Worm (Caenorhabditis elegans): Measurements from ENCODE around the gene ZK813.3.

The ZK813.3 gene

ce11 chrX:3403195-3403594 lies 38.4 kb upstream of the ZK813.3 start, which contains the start of gene vit-5:
Gene vit-5, plus strand, starts transcription at chrX:3403471.
- TF ChIP-seq ztf-4 (tag; optimal IDR thresholded peaks at IDR 0.05) (no peak), elt-3 (tag; optimal IDR thresholded peaks at IDR 0.05) (no peak), ama-1 (optimal IDR thresholded peaks at IDR 0.05) (no peak)

DNA sequence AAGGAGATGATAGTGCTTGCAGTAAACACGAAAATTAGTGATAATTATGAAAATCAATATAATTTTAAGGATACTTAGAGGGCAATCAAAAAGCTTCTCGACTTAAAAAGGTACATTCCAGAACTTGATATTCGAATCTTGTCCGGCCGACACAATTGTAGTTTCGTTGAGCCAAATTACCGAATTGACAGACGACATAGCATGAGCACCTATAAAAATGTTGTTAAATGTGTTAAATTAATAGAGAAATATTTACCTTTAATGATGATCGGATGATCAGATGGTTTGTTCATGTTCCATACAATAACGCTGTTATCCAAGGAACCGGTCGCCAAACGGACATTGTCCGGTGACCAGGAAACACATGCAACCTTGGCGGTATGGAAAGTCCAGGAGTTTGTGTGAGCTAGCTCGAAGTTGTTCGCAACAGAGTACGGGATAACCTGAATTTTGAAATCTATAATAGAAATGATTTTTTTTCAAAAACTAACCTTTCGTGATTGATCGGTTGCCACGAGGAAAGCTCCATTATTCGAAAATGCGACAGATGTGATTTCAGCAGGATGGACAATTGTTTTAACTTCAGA lies 32.8 kb upstream of the ZK813.3 start:
- TF ChIP-seq nhr-237 (tag; optimal IDR thresholded peaks at IDR 0.05) (no peak), hmg-11 (tag; optimal IDR thresholded peaks at IDR 0.05) (no peak), elt-1 (tag; optimal IDR thresholded peaks at IDR 0.05) (no peak), ceh-82 (tag; optimal IDR thresholded peaks at IDR 0.05) (no peak), lin-39 (tag; optimal IDR thresholded peaks at IDR 0.05) (no peak), mml-1 (tag; optimal IDR thresholded peaks at IDR 0.05) (no peak), nhr-43 (tag; optimal IDR thresholded peaks at IDR 0.05; ENCODE audit: poor library complexity, severe bottlenecking) (no peak), ceh-9 (tag; optimal IDR thresholded peaks at IDR 0.05) (no peak), ama-1 (optimal IDR thresholded peaks at IDR 0.05) (no peak), nhr-77 (tag; optimal IDR thresholded peaks at IDR 0.05) (no peak), skn-1 (tag; optimal IDR thresholded peaks at IDR 0.05) (no peak), zag-1 (tag; optimal IDR thresholded peaks at IDR 0.05) (no peak), ZK546.5 (tag; optimal IDR thresholded peaks at IDR 0.05) (no peak), lin-15B (tag; optimal IDR thresholded peaks at IDR 0.05) (no peak)

DNA sequence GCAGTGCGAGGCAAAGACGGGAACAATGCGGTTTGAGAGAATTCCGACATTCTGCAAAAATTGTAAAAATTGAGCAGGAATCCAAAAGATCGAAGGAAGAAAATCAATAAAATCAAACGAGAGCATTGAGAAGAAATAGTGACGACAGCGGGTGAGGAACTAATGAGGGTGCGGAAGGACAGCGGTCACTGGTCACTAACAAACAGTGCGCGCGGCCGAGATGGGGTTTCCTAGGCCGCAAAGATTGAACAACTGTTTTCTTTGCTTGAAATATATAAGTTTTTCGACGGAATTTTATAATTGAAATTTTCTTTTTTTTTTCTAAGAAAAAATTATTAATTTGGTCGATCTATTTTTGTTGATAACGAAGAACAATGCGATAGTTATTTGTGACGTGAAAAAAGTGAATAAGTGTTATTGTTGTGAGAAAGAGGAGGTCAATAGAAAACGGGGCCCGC lies 30.0 kb upstream of the ZK813.3 start, which contains the start of gene unc-78:
TSS of gene unc-78 (minus strand) at position 51 of the 458 bp plus-strand sequence.
- no peak for TF ChIP-seq ztf-11 (tag; optimal IDR thresholded peaks at IDR 0.05)
- peak; percentile 16 for TF ChIP-seq pha-4 (tag; optimal IDR thresholded peaks at IDR 0.05)
- peak; percentile 0 for TF ChIP-seq elt-2 (tag; optimal IDR thresholded peaks at IDR 0.05)
- no peak for TF ChIP-seq fkh-10 (GFP tag; optimal IDR thresholded peaks at IDR 0.05)
- peak; percentile 31 for TF ChIP-seq pqm-1 (tag; optimal IDR thresholded peaks at IDR 0.05)

DNA sequence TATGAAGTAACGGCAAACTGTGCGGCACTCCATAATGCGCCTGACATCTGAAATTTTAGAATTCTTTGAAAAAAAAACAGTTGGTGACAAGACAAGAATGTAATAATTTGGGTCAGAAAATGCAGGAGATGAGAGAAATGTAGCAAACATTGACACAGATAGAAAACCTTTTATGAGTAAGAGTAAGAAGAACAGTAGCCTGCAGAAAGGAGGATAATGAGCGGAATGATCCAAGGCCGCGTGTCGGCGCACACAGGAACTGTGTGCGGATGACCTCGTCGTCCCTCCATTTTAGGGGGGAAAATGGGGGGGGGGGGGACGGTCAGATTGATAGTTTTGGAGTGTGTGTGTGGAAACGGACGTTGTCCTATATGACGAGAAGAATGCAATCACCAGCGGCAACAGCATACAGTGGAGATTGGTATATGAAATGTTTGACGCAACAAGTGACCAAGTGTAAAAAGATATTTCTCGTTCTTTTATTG lies 26.9 kb upstream of the ZK813.3 start, which contains the start of gene dhs-27:
TSS of gene dhs-27 (minus strand) at position 51 of the 485 bp plus-strand sequence.
- TF ChIP-seq ama-1 (optimal IDR thresholded peaks at IDR 0.05) = no peak
- TF ChIP-seq elt-1 (tag; optimal IDR thresholded peaks at IDR 0.05) = no peak
- TF ChIP-seq pqm-1 (tag; optimal IDR thresholded peaks at IDR 0.05) = no peak
- no peak for TF ChIP-seq nhr-43 (tag; optimal IDR thresholded peaks at IDR 0.05; ENCODE audit: poor library complexity, severe bottlenecking)
- TF ChIP-seq nhr-23 (tag; optimal IDR thresholded peaks at IDR 0.05) = peak; percentile 60
- TF ChIP-seq nhr-25 (tag; optimal IDR thresholded peaks at IDR 0.05) = peak; percentile 59

DNA sequence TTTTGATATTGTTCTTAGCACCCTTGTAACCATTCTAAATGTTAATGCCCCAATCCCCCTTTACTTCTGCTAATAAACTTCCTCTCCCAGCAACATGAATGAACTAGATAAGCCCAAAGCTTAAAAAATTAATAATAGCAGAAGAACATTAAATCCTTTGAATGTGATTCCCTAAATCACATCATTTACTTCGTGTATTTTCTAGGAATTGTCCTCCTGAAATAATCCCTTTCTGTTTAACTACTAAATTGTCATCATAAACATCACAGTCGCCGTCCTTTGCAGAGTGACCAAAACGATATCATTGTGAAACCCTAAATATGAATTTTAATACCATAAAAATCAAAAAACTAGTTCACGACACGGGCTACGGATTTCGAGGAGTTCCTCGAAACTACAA lies 25.6 kb upstream of the ZK813.3 start:
- TF ChIP-seq ceh-16 (tag; optimal IDR thresholded peaks at IDR 0.05) (no peak), elt-3 (tag; optimal IDR thresholded peaks at IDR 0.05) (no peak), ztf-4 (tag; optimal IDR thresholded peaks at IDR 0.05) (no peak), ztf-11 (tag; optimal IDR thresholded peaks at IDR 0.05) (no peak), ceh-82 (tag; optimal IDR thresholded peaks at IDR 0.05) (no peak)

DNA sequence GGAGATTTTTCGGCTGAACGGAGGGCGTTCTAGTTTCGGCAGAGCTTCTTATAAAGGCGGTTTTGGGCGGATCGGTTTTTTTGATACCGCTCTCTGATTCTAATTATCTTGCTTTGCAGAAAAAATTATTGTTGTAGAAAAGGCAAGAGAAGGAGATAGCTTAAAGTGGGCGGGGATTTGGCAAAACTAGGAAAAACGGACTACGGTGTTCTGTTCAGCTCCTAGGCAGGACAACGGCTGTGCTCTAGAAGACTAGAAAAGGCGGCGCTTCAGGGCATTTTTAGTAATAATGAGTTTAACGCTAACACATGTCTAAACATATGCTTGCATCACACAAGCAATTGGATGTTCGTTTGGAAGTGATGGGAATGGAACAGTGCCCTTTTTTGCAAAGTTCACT lies 22.6 kb upstream of the ZK813.3 start, which contains the start of gene C04F6.7:
TSS of gene C04F6.7 (minus strand) at position 101 of the 400 bp plus-strand sequence.
- TF ChIP-seq mml-1 (tag; optimal IDR thresholded peaks at IDR 0.05) = no peak
- no peak for TF ChIP-seq unc-39 (tag; optimal IDR thresholded peaks at IDR 0.05)
- TF ChIP-seq eor-1 (tag; optimal IDR thresholded peaks at IDR 0.05) = no peak
- no peak for TF ChIP-seq R02D3.7 (tag; optimal IDR thresholded peaks at IDR 0.05)
- no peak for TF ChIP-seq nhr-77 (tag; optimal IDR thresholded peaks at IDR 0.05)
- no peak for TF ChIP-seq ama-1 (optimal IDR thresholded peaks at IDR 0.05)
- TF ChIP-seq mdl-1 (tag; optimal IDR thresholded peaks at IDR 0.05) = no peak
- no peak for TF ChIP-seq nhr-12 (tag; optimal IDR thresholded peaks at IDR 0.05)
- TF ChIP-seq ceh-9 (tag; optimal IDR thresholded peaks at IDR 0.05) = no peak
- no peak for TF ChIP-seq fos-1 (tag; optimal IDR thresholded peaks at IDR 0.05)
- no peak for TF ChIP-seq hmg-11 (tag; optimal IDR thresholded peaks at IDR 0.05)
- TF ChIP-seq aly-2 (tag; optimal IDR thresholded peaks at IDR 0.05) = no peak
- no peak for TF ChIP-seq nhr-67 (tag; optimal IDR thresholded peaks at IDR 0.05)
- no peak for TF ChIP-seq pqm-1 (tag; optimal IDR thresholded peaks at IDR 0.05)
- no peak for TF ChIP-seq skn-1 (tag; optimal IDR thresholded peaks at IDR 0.05)
- TF ChIP-seq nhr-76 (tag; optimal IDR thresholded peaks at IDR 0.05) = no peak
- no peak for TF ChIP-seq ceh-16 (tag; optimal IDR thresholded peaks at IDR 0.05)
- no peak for TF ChIP-seq nhr-25 (tag; optimal IDR thresholded peaks at IDR 0.05)

Measured in whole organism, L3 larva.